Fruit fly (Drosophila melanogaster): Measurements from ENCODE around the gene Spag1.

Spag1 gene

DNA sequence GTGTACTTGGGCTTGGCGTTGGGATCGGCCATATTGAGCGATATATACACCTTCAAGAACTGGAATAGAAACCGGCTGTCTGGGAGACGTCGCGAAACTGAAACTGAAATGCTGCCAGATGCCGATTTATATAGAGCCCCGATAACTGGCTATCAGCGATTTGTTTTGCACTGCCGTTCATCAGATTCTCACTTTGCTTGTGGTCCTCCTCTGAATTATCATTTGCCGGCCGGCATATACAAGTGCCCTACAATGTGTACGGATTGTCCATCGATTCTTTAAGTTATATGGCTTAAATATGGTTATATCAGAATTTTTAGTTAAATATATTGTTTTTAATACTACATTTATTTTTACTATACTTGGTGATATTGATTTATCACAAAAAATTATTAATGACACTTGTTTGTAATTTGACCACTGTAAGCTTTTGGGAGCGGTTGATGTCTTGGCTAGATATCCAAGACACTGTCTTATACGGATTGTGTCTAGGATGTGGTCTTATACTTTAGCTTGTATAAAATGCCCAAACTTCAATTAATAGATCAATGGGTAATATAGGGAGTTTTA is 40.9 kb downstream of the Spag1 start, which contains the start of gene CG31075 (continued):
- TF ChIP-seq CG6813 (GFP tag; optimal IDR thresholded peaks at IDR 0.05) (peak; percentile 52), wdn (GFP tag; IDR thresholded peaks at IDR 0.05) (peak; percentile 54), mld (GFP tag; IDR thresholded peaks at IDR 0.05; ENCODE audit: partially characterized antibody) (no peak), Rx (GFP tag; IDR thresholded peaks at IDR 0.05) (no peak), jigr1 (GFP tag; IDR thresholded peaks at IDR 0.05) (no peak), CG7963 (GFP tag; IDR thresholded peaks at IDR 0.05; ENCODE audit: partially characterized antibody) (no peak), CG9817 (tag; optimal IDR thresholded peaks at IDR 0.05) (peak; percentile 48), CG9932 (GFP tag; IDR thresholded peaks at IDR 0.05) (peak; percentile 86), CG32532 (GFP tag; IDR thresholded peaks at IDR 0.05) (peak; percentile 83), CG7556 (GFP tag; optimal IDR thresholded peaks at IDR 0.05) (peak; percentile 57)

DNA sequence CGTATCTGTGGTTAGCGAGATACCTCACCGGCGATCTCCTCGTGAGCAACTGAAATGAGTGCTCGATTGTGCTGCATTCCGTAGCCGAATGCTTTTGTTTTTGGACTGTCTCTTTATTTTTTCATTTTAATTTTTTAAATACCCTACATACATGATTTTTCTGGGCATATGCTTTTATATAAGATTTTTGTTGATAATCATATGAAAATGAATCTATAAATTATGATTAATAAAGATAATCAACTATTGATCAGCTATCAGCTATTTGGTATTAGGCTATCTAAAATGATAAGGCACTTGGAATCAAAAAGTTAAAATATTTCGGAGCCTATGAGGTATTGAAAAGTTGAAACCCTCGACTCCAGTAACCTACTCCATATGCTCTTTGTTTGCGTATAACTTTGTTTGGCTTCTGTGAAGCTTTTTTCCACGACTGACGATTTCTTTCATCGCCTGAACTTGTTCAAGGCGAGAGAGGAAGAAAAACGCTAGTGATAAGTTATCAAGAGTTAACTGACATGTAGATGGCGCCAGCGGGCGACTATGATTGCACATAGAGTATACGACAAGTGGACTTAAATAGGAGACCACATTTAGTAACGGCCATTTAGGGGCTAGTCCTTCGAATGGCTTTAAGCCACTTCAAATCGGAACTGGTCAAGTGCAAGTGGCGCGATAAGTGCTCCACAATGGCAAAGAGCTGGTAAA is 42.3 kb downstream of the Spag1 start, which contains the start of gene CG31076:
Gene CG31076 (minus strand): TSS at position 51 of the 708 bp plus-strand sequence.
- peak; percentile 46; the same call in 2 of the 3 replicates for TF ChIP-seq tgo (GFP tag; IDR thresholded peaks at IDR 0.05)
- no peak for TF ChIP-seq dmrt11E (tag; optimal IDR thresholded peaks at IDR 0.05)
- TF ChIP-seq CG11695 (GFP tag; IDR thresholded peaks at IDR 0.05), result 0 out of 3 replicates have a peak, but pooled peaks have one; percentile 35
- TF ChIP-seq CG5180 (GFP tag; optimal IDR thresholded peaks at IDR 0.05), result peak; percentile 28
- peak; percentile 43; the same call in 1 of the 3 replicates for TF ChIP-seq dysf (GFP tag; IDR thresholded peaks at IDR 0.05)
- peak; percentile 88 for TF ChIP-seq Dip2 (GFP tag; IDR thresholded peaks at IDR 0.05)
- peak; percentile 47 for TF ChIP-seq CG15269 (tag; optimal IDR thresholded peaks at IDR 0.05)
- no peak for TF ChIP-seq slou (GFP tag; optimal IDR thresholded peaks at IDR 0.05)
- TF ChIP-seq Eip74EF (GFP tag; optimal IDR thresholded peaks at IDR 0.05), result peak in 1 of 2 experiments; percentile 12
- TF ChIP-seq exex (tag; optimal IDR thresholded peaks at IDR 0.05), result peak; percentile 65
- peak; percentile 48; the same call in 1 of the 2 replicates for TF ChIP-seq CG31441 (GFP tag; IDR thresholded peaks at IDR 0.05)
- no peak for TF ChIP-seq Dll (GFP tag; IDR thresholded peaks at IDR 0.05; ENCODE audit: partially characterized antibody)
- TF ChIP-seq CG17385 (GFP tag; optimal IDR thresholded peaks at IDR 0.05), result peak; percentile 6
- TF ChIP-seq CG3995 (GFP tag; optimal IDR thresholded peaks at IDR 0.05), result no peak
- peak; percentile 11 for TF ChIP-seq lilli (GFP tag; optimal IDR thresholded peaks at IDR 0.05)
- TF ChIP-seq CG3281 (GFP tag; optimal IDR thresholded peaks at IDR 0.05), result peak; percentile 14
- TF ChIP-seq Asciz (GFP tag; optimal IDR thresholded peaks at IDR 0.05), result peak; percentile 14
- TF ChIP-seq gem (tag; optimal IDR thresholded peaks at IDR 0.05), result peak; percentile 55
- no peak for TF ChIP-seq vnd (GFP tag; IDR thresholded peaks at IDR 0.05; ENCODE audit: partially characterized antibody)
- peak; percentile 35 for TF ChIP-seq Blimp-1 (GFP tag; optimal IDR thresholded peaks at IDR 0.05)
- TF ChIP-seq pan (optimal IDR thresholded peaks at IDR 0.05), result no peak
- TF ChIP-seq pan (GFP tag; optimal IDR thresholded peaks at IDR 0.05 in 1 of 2, IDR thresholded peaks at IDR 0.05 in 1 of 2), result no peak
- peak; percentile 77 for TF ChIP-seq sd (tag; optimal IDR thresholded peaks at IDR 0.05)
- TF ChIP-seq Camta (GFP tag; optimal IDR thresholded peaks at IDR 0.05), result peak; percentile 14
- peak; percentile 7 for TF ChIP-seq Dek (tag; optimal IDR thresholded peaks at IDR 0.05)
- peak; percentile 39 for TF ChIP-seq corto (GFP tag; optimal IDR thresholded peaks at IDR 0.05)
- TF ChIP-seq CG11504 (tag; optimal IDR thresholded peaks at IDR 0.05), result peak; percentile 64
- TF ChIP-seq ci (GFP tag; IDR thresholded peaks at IDR 0.05), result 0 out of 3 replicates have a peak, but pooled peaks have one; percentile 30
- TF ChIP-seq sr (GFP tag; IDR thresholded peaks at IDR 0.05), result no peak
- peak; percentile 30 for TF ChIP-seq run (tag; optimal IDR thresholded peaks at IDR 0.05)
- peak; percentile 26; the same call in 1 of the 2 replicates for TF ChIP-seq sisA (GFP tag; IDR thresholded peaks at IDR 0.05)
- 0 out of 2 replicates have a peak, but pooled peaks have one; percentile 19 for TF ChIP-seq cas (GFP tag; IDR thresholded peaks at IDR 0.05)
- TF ChIP-seq Meics (GFP tag; optimal IDR thresholded peaks at IDR 0.05), result peak; percentile 18
- peak; percentile 53 for TF ChIP-seq Sox102F (GFP tag; optimal IDR thresholded peaks at IDR 0.05)
- peak; percentile 90 for TF ChIP-seq sens (GFP tag)
- peak; percentile 22 for TF ChIP-seq odd (GFP tag; optimal IDR thresholded peaks at IDR 0.05)
- TF ChIP-seq CG10366 (GFP tag; IDR thresholded peaks at IDR 0.05), result no peak
